Fruit fly (Drosophila melanogaster): Measurements from ENCODE around the gene Ravus.

Gene Ravus

DNA sequence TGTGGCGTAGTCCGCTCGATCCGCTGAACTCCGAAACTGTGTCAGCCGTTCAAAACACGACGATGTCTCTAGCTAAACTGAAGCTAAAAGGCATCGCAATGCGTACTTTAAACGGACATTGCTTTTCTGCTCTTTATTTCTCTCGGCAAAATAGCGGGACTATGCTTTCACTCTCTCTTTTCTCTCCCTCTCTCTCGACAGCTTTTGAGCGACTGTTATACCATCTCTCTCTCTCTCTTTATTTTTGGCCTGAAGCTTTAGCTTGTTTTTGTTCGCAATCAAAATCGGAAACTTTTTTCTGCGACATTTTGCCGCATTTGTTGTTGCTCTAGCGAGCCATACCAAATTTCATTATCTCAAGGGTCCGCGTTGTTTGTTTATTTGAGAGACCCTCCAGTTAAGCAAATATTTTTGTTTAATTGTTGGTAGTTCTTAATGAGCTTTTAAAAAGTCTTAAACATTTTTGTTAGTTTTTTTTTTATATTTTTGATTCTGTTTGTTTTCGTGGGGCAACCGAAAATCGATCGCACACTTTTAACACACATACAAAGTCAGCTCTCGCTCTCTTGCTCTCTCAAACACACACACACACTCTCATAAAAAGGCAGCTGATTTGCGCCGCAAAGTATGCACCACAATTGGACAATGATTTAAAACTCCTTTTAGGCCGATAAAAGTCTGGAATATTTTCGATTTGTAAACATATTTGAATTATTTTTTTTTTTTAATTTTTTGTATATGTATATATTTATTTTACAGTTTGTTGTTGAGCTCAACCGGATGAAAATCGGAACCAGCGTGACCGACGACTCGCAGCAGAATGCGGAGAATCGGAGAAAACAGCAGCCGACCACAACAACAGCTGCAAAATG, 4.9 kb downstream of the Ravus start, which contains the start of gene Ace:
Gene Ace (minus strand): TSS at position 822 of the 872 bp plus-strand sequence.
- TF ChIP-seq Sp1 (GFP tag; optimal IDR thresholded peaks at IDR 0.05) (no peak), lola (GFP tag; optimal IDR thresholded peaks at IDR 0.05) (no peak), woc (GFP tag; optimal IDR thresholded peaks at IDR 0.05) (no peak), N (GFP tag; optimal IDR thresholded peaks at IDR 0.05) (peak; percentile 36), sage (GFP tag; optimal IDR thresholded peaks at IDR 0.05) (no peak), Dfd (GFP tag; optimal IDR thresholded peaks at IDR 0.05) (no peak), GATAd (GFP tag; optimal IDR thresholded peaks at IDR 0.05) (no peak), dmrt93B (GFP tag; optimal IDR thresholded peaks at IDR 0.05) (no peak), sv (GFP tag; optimal IDR thresholded peaks at IDR 0.05) (no peak), OdsH (GFP tag; optimal IDR thresholded peaks at IDR 0.05) (no peak), dl (GFP tag; optimal IDR thresholded peaks at IDR 0.05; ENCODE audit: insufficient read depth in 1 of 2, partially characterized antibody in 2 of 2) (peak; percentile 43 to 46), rgr (GFP tag; optimal IDR thresholded peaks at IDR 0.05) (no peak), usp (GFP tag; optimal IDR thresholded peaks at IDR 0.05) (no peak), pan (optimal IDR thresholded peaks at IDR 0.05) (no peak), Dif (GFP tag; optimal IDR thresholded peaks at IDR 0.05; ENCODE audit: partially characterized antibody) (peak; percentile 78), CrebA (GFP tag; optimal IDR thresholded peaks at IDR 0.05; ENCODE audit: borderline replicate concordance) (no peak), ey (GFP tag; optimal IDR thresholded peaks at IDR 0.05) (no peak), br (GFP tag; optimal IDR thresholded peaks at IDR 0.05) (no peak)

- TF ChIP-seq rgr (GFP tag; optimal IDR thresholded peaks at IDR 0.05) (no peak), sage (GFP tag; optimal IDR thresholded peaks at IDR 0.05) (no peak), N (GFP tag; optimal IDR thresholded peaks at IDR 0.05) (no peak), Abd-B (GFP tag; optimal IDR thresholded peaks at IDR 0.05) (no peak), tai (GFP tag; optimal IDR thresholded peaks at IDR 0.05) (no peak), lola (GFP tag; optimal IDR thresholded peaks at IDR 0.05) (no peak), pan (optimal IDR thresholded peaks at IDR 0.05) (no peak), Sp1 (GFP tag; optimal IDR thresholded peaks at IDR 0.05) (no peak), h (GFP tag; optimal IDR thresholded peaks at IDR 0.05) (no peak), CG32264 (GFP tag; optimal IDR thresholded peaks at IDR 0.05) (no peak), dsf (GFP tag; optimal IDR thresholded peaks at IDR 0.05; ENCODE audit: borderline replicate concordance) (no peak), foxo (GFP tag; optimal IDR thresholded peaks at IDR 0.05) (no peak), Dfd (GFP tag; optimal IDR thresholded peaks at IDR 0.05) (no peak)
Measured at dm6 chr3R:13257110-13257509, 6.8 kb downstream of the Ravus start.

DNA sequence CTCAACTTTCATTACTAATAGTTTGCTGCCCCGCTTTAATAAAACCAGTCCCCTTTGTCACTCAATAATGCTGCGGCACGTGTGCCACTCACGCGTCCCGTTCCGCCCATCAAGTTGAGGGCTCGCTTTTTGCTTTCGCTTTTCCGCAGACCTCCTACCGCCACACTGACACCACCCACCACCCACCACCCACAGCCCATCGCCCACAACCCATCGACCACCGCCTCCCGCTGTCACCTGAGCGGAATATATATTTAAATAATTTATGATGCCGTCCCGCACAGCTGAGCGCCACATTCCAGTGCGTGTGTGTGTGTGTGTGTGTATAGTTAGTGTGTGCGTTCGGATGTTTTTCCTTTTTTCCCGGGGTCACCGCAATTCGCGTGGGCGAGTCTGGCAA, 22.1 kb downstream of the Ravus start:
- no peak for TF ChIP-seq GATAd (GFP tag; optimal IDR thresholded peaks at IDR 0.05)
- no peak for TF ChIP-seq dsf (GFP tag; optimal IDR thresholded peaks at IDR 0.05; ENCODE audit: borderline replicate concordance)
- TF ChIP-seq dl (GFP tag; optimal IDR thresholded peaks at IDR 0.05; ENCODE audit: insufficient read depth in 1 of 2, partially characterized antibody in 2 of 2) = no peak
- peak; percentile 63 for TF ChIP-seq Dfd (GFP tag; optimal IDR thresholded peaks at IDR 0.05)
- TF ChIP-seq foxo (GFP tag; optimal IDR thresholded peaks at IDR 0.05) = no peak

DNA sequence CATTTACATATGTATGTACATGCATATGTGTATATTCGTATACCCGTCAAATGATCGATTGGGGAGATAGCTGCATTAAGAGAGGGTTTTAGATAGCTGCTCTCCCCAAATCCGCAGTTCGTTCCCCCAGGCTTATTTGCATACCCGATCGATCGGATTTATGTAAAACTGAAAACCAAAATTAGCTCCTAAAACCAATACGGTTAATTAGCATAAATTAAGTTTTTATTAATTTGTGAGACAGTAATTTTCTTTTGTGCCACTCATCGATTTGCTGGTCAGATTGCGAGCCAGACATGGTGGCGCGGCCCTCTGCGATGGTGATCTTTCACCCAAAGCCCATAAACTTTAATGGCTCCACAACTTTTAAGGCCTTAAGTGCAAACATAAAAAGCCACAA, 32.7 kb downstream of the Ravus start:
- no peak for TF ChIP-seq N (GFP tag; optimal IDR thresholded peaks at IDR 0.05)
- TF ChIP-seq CrebA (GFP tag; optimal IDR thresholded peaks at IDR 0.05; ENCODE audit: borderline replicate concordance) = no peak
- no peak for TF ChIP-seq Abd-B (GFP tag; optimal IDR thresholded peaks at IDR 0.05)

DNA sequence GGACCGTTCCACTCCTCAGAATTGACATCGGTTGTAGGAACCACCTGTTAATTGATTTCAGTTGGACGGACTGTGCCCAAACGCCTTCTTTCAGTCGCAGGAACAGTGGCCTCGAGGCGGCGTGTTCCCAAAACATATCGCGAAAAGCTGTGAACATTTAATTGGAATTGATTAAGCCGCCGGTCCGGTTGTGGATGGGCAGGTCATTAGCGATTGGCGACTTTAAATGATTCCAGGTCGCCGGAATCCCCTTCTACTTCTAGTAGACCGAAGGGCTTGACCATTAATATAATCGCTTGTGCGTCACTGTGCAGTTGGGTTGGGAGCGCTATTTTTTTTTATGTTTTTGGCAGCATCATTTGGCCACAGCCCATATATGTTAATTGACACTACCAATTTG, 42.0 kb downstream of the Ravus start:
- TF ChIP-seq Hnf4 (GFP tag; optimal IDR thresholded peaks at IDR 0.05) = no peak
- no peak for TF ChIP-seq lola (GFP tag; optimal IDR thresholded peaks at IDR 0.05)
- no peak for TF ChIP-seq Abd-B (GFP tag; optimal IDR thresholded peaks at IDR 0.05)
- no peak for TF ChIP-seq sage (GFP tag; optimal IDR thresholded peaks at IDR 0.05)
- TF ChIP-seq Dif (GFP tag; optimal IDR thresholded peaks at IDR 0.05; ENCODE audit: partially characterized antibody) = no peak
- no peak for TF ChIP-seq dl (GFP tag; optimal IDR thresholded peaks at IDR 0.05; ENCODE audit: insufficient read depth in 1 of 2, partially characterized antibody in 2 of 2)
- no peak for TF ChIP-seq Mio (GFP tag; optimal IDR thresholded peaks at IDR 0.05)
- no peak for TF ChIP-seq brk (GFP tag; optimal IDR thresholded peaks at IDR 0.05)
- TF ChIP-seq woc (GFP tag; optimal IDR thresholded peaks at IDR 0.05) = no peak
- no peak for TF ChIP-seq HLH106 (tag; optimal IDR thresholded peaks at IDR 0.05)
- TF ChIP-seq GATAd (GFP tag; optimal IDR thresholded peaks at IDR 0.05) = no peak
- TF ChIP-seq psq (GFP tag; optimal IDR thresholded peaks at IDR 0.05) = no peak
- TF ChIP-seq OdsH (GFP tag; optimal IDR thresholded peaks at IDR 0.05) = no peak
- no peak for TF ChIP-seq Myc (optimal IDR thresholded peaks at IDR 0.05)
- no peak for TF ChIP-seq Dfd (GFP tag; optimal IDR thresholded peaks at IDR 0.05)
- no peak for TF ChIP-seq rgr (GFP tag; optimal IDR thresholded peaks at IDR 0.05)
- no peak for TF ChIP-seq foxo (GFP tag; optimal IDR thresholded peaks at IDR 0.05)
- TF ChIP-seq Jra (GFP tag; optimal IDR thresholded peaks at IDR 0.05) = no peak
